Fruit fly (Drosophila melanogaster) whole organism, embryonic: ENCODE results near the gene CG4629.

Source experiments
- Ada2b ChIP-seq: fragments of 200-800 bp; sonication (Bioruptor generic); IDR thresholded peaks from 2 replicates; pipeline ENCODE4 v1.3.6; 2022; ENCODE audit warnings: missing biosample characterization, missing genetic modification characterization
- Aef1 ChIP-seq: fragments of 200-800 bp; sonication (Bioruptor generic); IDR thresholded peaks from 3 replicates; pipeline ENCODE4 v1.3.6; 2022; ENCODE audit warnings: missing biosample characterization, missing genetic modification characterization
- CG1024 ChIP-seq: fragments of 200-800 bp; sonication (Bioruptor generic); IDR thresholded peaks from 2 replicates; pipeline ENCODE4 v1.3.6; 2022; ENCODE audit warnings: missing biosample characterization, missing genetic modification characterization
- CG10959 ChIP-seq: fragments of 200-800 bp; sonication (Bioruptor generic); IDR thresholded peaks from 2 replicates; pipeline ENCODE4 v1.3.6; 2022; ENCODE audit warnings: missing biosample characterization, missing genetic modification characterization
- CG11695 ChIP-seq: fragments of 200-800 bp; sonication (Bioruptor generic); IDR thresholded peaks from 3 replicates; pipeline ENCODE4 v1.3.6; 2022; ENCODE audit warnings: missing biosample characterization, missing genetic modification characterization
- CG12236 ChIP-seq: fragments of 200-800 bp; sonication (Bioruptor generic); optimal IDR thresholded peaks from 2 replicates; lab custom pipeline; 2016; ENCODE audit warnings: missing biosample characterization, missing genetic modification characterization
- CG12942 ChIP-seq: fragments of 200-800 bp; sonication (Bioruptor generic); optimal IDR thresholded peaks from 3 replicates; lab custom pipeline; 2016; ENCODE audit warnings: missing biosample characterization, missing genetic modification characterization
- CG15514 ChIP-seq: fragments of 200-800 bp; sonication (Bioruptor generic); optimal IDR thresholded peaks from 3 replicates; lab custom pipeline; 2017; ENCODE audit warnings: missing biosample characterization, missing genetic modification characterization, mild to moderate bottlenecking, moderate library complexity, missing genetic modification reagents
- CG16813 ChIP-seq: fragments of 200-800 bp; sonication (Bioruptor generic); IDR thresholded peaks from 3 replicates; pipeline ENCODE4 v1.3.6; 2022; ENCODE audit warnings: missing biosample characterization, missing genetic modification characterization; ENCODE audit not compliant: partially characterized antibody
- CG16863 ChIP-seq: fragments of 200-800 bp; sonication (Bioruptor generic); optimal IDR thresholded peaks from 3 replicates; lab custom pipeline; 2016; ENCODE audit warnings: missing biosample characterization, missing genetic modification characterization
- CG17186 ChIP-seq: fragments of 200-800 bp; sonication (Bioruptor generic); optimal IDR thresholded peaks from 3 replicates; lab custom pipeline; 2017; ENCODE audit warnings: missing biosample characterization, missing genetic modification reagents, missing genetic modification characterization
- CG17612 ChIP-seq: fragments of 200-800 bp; sonication (Bioruptor generic); IDR thresholded peaks from 2 replicates; pipeline ENCODE4 v1.3.6; 2022; ENCODE audit warnings: missing biosample characterization, missing genetic modification characterization
- CG18011 ChIP-seq: fragments of 200-800 bp; sonication (Bioruptor generic); optimal IDR thresholded peaks from 2 replicates; lab custom pipeline; 2017; ENCODE audit warnings: missing biosample characterization, missing genetic modification characterization, mild to moderate bottlenecking, moderate library complexity, missing genotype
- CG18599 ChIP-seq: fragments of 200-800 bp; sonication (Bioruptor generic); optimal IDR thresholded peaks from 3 replicates; lab custom pipeline; 2017; ENCODE audit warnings: missing biosample characterization, missing genetic modification characterization, mild to moderate bottlenecking, moderate library complexity, missing genetic modification reagents
- CG3065 ChIP-seq: fragments of 200-800 bp; sonication (Bioruptor generic); optimal IDR thresholded peaks from 2 replicates; lab custom pipeline; 2016; ENCODE audit warnings: missing biosample characterization, missing genetic modification characterization
- CG32532 ChIP-seq: fragments of 200-800 bp; sonication (Bioruptor generic); IDR thresholded peaks from 2 replicates; pipeline ENCODE4 v1.3.6; 2022; ENCODE audit warnings: missing biosample characterization, missing genetic modification characterization
- CG3281 ChIP-seq: fragments of 200-800 bp; sonication (Bioruptor generic); optimal IDR thresholded peaks from 3 replicates; lab custom pipeline; 2017; ENCODE audit warnings: missing biosample characterization, mild to moderate bottlenecking, missing genetic modification characterization
- CG34422 ChIP-seq: fragments of 200-800 bp; sonication (Bioruptor generic); IDR thresholded peaks from 3 replicates; pipeline ENCODE4 v1.3.6; 2022; ENCODE audit warnings: missing biosample characterization, missing genetic modification characterization
- CG42726 ChIP-seq: fragments of 200-800 bp; sonication (Bioruptor generic); IDR thresholded peaks from 2 replicates; pipeline ENCODE4 v1.3.6; 2022; ENCODE audit warnings: missing biosample characterization, missing genetic modification characterization; ENCODE audit not compliant: partially characterized antibody
- CG7963 ChIP-seq: fragments of 200-800 bp; sonication (Bioruptor generic); IDR thresholded peaks from 3 replicates; pipeline ENCODE4 v1.3.6; 2022; ENCODE audit warnings: missing biosample characterization, missing genetic modification characterization; ENCODE audit not compliant: partially characterized antibody
- Drgx ChIP-seq: fragments of 200-800 bp; sonication (Bioruptor generic); IDR thresholded peaks from 2 replicates; pipeline ENCODE4 v1.3.6; 2022; ENCODE audit warnings: missing biosample characterization, missing genetic modification characterization
- HLH4C ChIP-seq: fragments of 200-800 bp; sonication (Bioruptor generic); IDR thresholded peaks from 3 replicates; pipeline ENCODE4 v1.3.6; 2022; ENCODE audit warnings: missing biosample characterization, missing genetic modification characterization; ENCODE audit not compliant: partially characterized antibody
- Hmx ChIP-seq: fragments of 200-800 bp; sonication (Bioruptor generic); optimal IDR thresholded peaks from 2 replicates; lab custom pipeline; 2016; ENCODE audit warnings: missing biosample characterization, missing genetic modification characterization
- Hr39 ChIP-seq: fragments of >200 bp; optimal IDR thresholded peaks from 2 replicates; lab custom pipeline; 2017
- Hsf ChIP-seq: fragments of 200-800 bp; sonication (Bioruptor generic); optimal IDR thresholded peaks from 3 replicates; lab custom pipeline; 2016; ENCODE audit warnings: missing biosample characterization, missing genetic modification characterization
- Nf-YB ChIP-seq: fragments of 200-800 bp; sonication (Bioruptor generic); optimal IDR thresholded peaks from 3 replicates; lab custom pipeline; 2019; ENCODE audit warnings: missing biosample characterization, mild to moderate bottlenecking, missing genetic modification characterization, moderate library complexity
- NfI ChIP-seq: fragments of 200-800 bp; sonication (Bioruptor generic); optimal IDR thresholded peaks from 3 replicates; lab custom pipeline; 2018; ENCODE audit warnings: missing biosample characterization, mild to moderate bottlenecking, missing genetic modification characterization, moderate library complexity
- Opbp ChIP-seq: fragments of 200-800 bp; sonication (Bioruptor generic); IDR thresholded peaks from 3 replicates; pipeline ENCODE4 v1.3.6; 2022; ENCODE audit warnings: missing biosample characterization, missing genetic modification characterization; ENCODE audit not compliant: partially characterized antibody
- Pdp1 ChIP-seq, 2 experiments: fragments of 200-800 bp; sonication (Bioruptor generic); optimal IDR thresholded peaks; 3 replicates each; lab custom pipeline; 2016; ENCODE audit warnings: missing biosample characterization in 2 of 2, missing genetic modification characterization in 2 of 2, mild to moderate bottlenecking in 1 of 2, moderate library complexity in 1 of 2
- Trl ChIP-seq, 3 experiments: fragments of >200 bp in 2 of 3; fragments of 200-800 bp in 1 of 3; sonication (Bioruptor generic) in 1 of 3; optimal IDR thresholded peaks; 2 replicates in 1 of 3; 3 replicates in 2 of 3; lab custom pipeline; 2016 to 2017; ENCODE audit warnings: missing biosample characterization in 1 of 3, missing genetic modification characterization in 1 of 3
- ap ChIP-seq: fragments of 200-800 bp; sonication (Bioruptor generic); IDR thresholded peaks from 2 replicates; pipeline ENCODE4 v1.3.6; 2022; ENCODE audit warnings: missing biosample characterization, missing genetic modification characterization
- ato ChIP-seq: fragments of 200-800 bp; sonication (Bioruptor generic); IDR thresholded peaks from 2 replicates; pipeline ENCODE4 v1.3.6; 2022; ENCODE audit warnings: missing biosample characterization, missing genetic modification characterization; ENCODE audit not compliant: partially characterized antibody
- bbx ChIP-seq: fragments of 200-800 bp; sonication (Bioruptor generic); IDR thresholded peaks from 2 replicates; pipeline ENCODE4 v1.3.6; 2022; ENCODE audit warnings: missing biosample characterization, missing genetic modification characterization; ENCODE audit not compliant: partially characterized antibody
- chinmo ChIP-seq: fragments of 200-800 bp; sonication (Bioruptor generic); IDR thresholded peaks from 4 replicates; pipeline ENCODE4 v1.3.6; 2022; ENCODE audit warnings: missing biosample characterization, missing genetic modification characterization; ENCODE audit not compliant: partially characterized antibody
- dmrt11E ChIP-seq: fragments of 200-800 bp; sonication (Bioruptor generic); optimal IDR thresholded peaks from 3 replicates; lab custom pipeline; 2018; ENCODE audit warnings: missing biosample characterization, mild to moderate bottlenecking, missing genetic modification characterization, moderate library complexity
- ken ChIP-seq: fragments of 200-800 bp; sonication (Bioruptor generic); IDR thresholded peaks from 3 replicates; pipeline ENCODE4 v1.3.6; 2022; ENCODE audit warnings: missing biosample characterization, missing genetic modification characterization
- knrl ChIP-seq: fragments of 200-800 bp; sonication (Bioruptor generic); IDR thresholded peaks from 3 replicates; pipeline ENCODE4 v1.3.6; 2022; ENCODE audit warnings: missing biosample characterization, missing genetic modification characterization; ENCODE audit not compliant: partially characterized antibody
- nerfin-2 ChIP-seq: fragments of 200-800 bp; sonication (Bioruptor generic); IDR thresholded peaks from 2 replicates; pipeline ENCODE4 v1.3.6; 2022; ENCODE audit warnings: missing biosample characterization, missing genetic modification characterization; ENCODE audit not compliant: partially characterized antibody
- p53 ChIP-seq: fragments of 200-800 bp; sonication (Bioruptor generic); optimal IDR thresholded peaks from 2 replicates; lab custom pipeline; 2016; ENCODE audit warnings: missing biosample characterization, missing genetic modification characterization
- pfk ChIP-seq: fragments of 200-800 bp; sonication (Bioruptor generic); optimal IDR thresholded peaks from 2 replicates; lab custom pipeline; 2018; ENCODE audit warnings: missing biosample characterization, mild to moderate bottlenecking, missing genetic modification characterization, moderate library complexity
- phol ChIP-seq: fragments of 200-800 bp; sonication (Bioruptor generic); optimal IDR thresholded peaks from 3 replicates; lab custom pipeline; 2018; ENCODE audit warnings: missing biosample characterization, mild to moderate bottlenecking, missing genetic modification characterization, moderate library complexity
- rib ChIP-seq: fragments of 200-800 bp; sonication (Bioruptor generic); IDR thresholded peaks from 2 replicates; pipeline ENCODE4 v1.3.6; 2022; ENCODE audit warnings: missing biosample characterization, missing genetic modification characterization
- slou ChIP-seq: fragments of 200-800 bp; sonication (Bioruptor generic); optimal IDR thresholded peaks from 3 replicates; lab custom pipeline; 2016; ENCODE audit warnings: missing biosample characterization, missing genetic modification characterization
- stwl ChIP-seq: fragments of 200-800 bp; sonication (Bioruptor generic); optimal IDR thresholded peaks from 3 replicates; lab custom pipeline; 2018; ENCODE audit warnings: missing biosample characterization, mild to moderate bottlenecking, missing genetic modification characterization, moderate library complexity
- tup ChIP-seq: fragments of 200-800 bp; sonication (Bioruptor generic); optimal IDR thresholded peaks from 2 replicates; lab custom pipeline; 2016; ENCODE audit warnings: missing biosample characterization, mild to moderate bottlenecking, missing genetic modification characterization, moderate library complexity
- vnd ChIP-seq: fragments of 200-800 bp; sonication (Bioruptor generic); IDR thresholded peaks from 3 replicates; pipeline ENCODE4 v1.3.6; 2022; ENCODE audit warnings: missing biosample characterization, missing genetic modification characterization; ENCODE audit not compliant: partially characterized antibody
- wek ChIP-seq: fragments of 200-800 bp; sonication (Bioruptor generic); optimal IDR thresholded peaks from 3 replicates; lab custom pipeline; 2018; ENCODE audit warnings: missing biosample characterization, mild to moderate bottlenecking, missing genetic modification characterization, moderate library complexity
- zfh1 ChIP-seq: fragments of 200-800 bp; sonication (Bioruptor generic); IDR thresholded peaks from 3 replicates; pipeline ENCODE4 v1.3.6; 2022; ENCODE audit warnings: missing biosample characterization, missing genetic modification characterization

The CG4629 gene

DNA sequence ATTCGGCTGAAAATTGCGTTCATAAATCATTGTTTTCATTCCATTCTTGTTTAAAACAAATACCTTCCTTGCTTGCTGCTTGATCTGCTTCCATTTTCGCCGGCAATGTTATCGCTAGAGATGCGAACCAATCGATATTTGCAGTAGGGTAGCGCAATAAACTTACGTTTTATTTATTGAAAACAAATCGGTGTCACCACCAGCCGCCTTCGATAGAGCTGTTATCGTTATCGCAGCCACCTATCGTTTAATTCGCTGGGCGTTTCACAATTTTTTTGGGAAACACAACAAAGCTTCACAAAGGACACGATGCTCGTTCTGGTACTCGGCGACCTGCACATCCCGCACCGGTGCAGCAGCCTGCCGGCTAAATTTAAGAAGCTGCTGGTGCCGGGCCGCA is 48.2 kb upstream of the CG4629 start, which contains the start of the genes Tfb4 and Vps29 (continued):
- TF ChIP-seq CG7963 (peak; percentile 96), dmrt11E (tag; lab: Kevin White, UChicago) (peak; percentile 11), p53 (GFP tag; lab: Kevin White, UChicago) (peak; percentile 7), CG16813 (GFP tag; lab: Robert Waterston, UW) (peak; percentile 90), bbx (GFP tag; lab: Robert Waterston, UW) (peak; percentile 97), tup (GFP tag; lab: Kevin White, UChicago) (peak; percentile 49), CG10959 (GFP tag; lab: Robert Waterston, UW) (no peak), zfh1 (GFP tag; lab: Robert Waterston, UW) (peak; percentile 65; the same call in 2 of the 3 replicates), chinmo (GFP tag; lab: Robert Waterston, UW) (peak; percentile 96), ap (GFP tag; lab: Robert Waterston, UW) (no peak), nerfin-2 (GFP tag; lab: Robert Waterston, UW) (peak; percentile 98), CG3281 (GFP tag; lab: Kevin White, UChicago) (no peak), CG17612 (GFP tag; lab: Robert Waterston, UW) (no peak), CG16863 (GFP tag; lab: Kevin White, UChicago) (peak; percentile 12), CG12236 (no peak), CG17186 (GFP tag; lab: Kevin White, UChicago) (no peak), NfI (GFP tag; lab: Kevin White, UChicago) (peak; percentile 51), ken (GFP tag; lab: Robert Waterston, UW) (peak; percentile 61; the same call in 2 of the 3 replicates), CG1024 (0 out of 2 replicates have a peak, but pooled peaks have one; percentile 32), Pdp1 (GFP tag; optimal IDR thresholded peaks at IDR 0.05; lab: Kevin White, UChicago) (peak; percentile 53 to 58), Hmx (GFP tag; lab: Kevin White, UChicago) (no peak), rib (GFP tag; lab: Robert Waterston, UW) (peak; percentile 62; the same call in 1 of the 2 replicates), Nf-YB (GFP tag; lab: Kevin White, UChicago) (no peak), vnd (peak; percentile 93), CG18011 (GFP tag; lab: Kevin White, UChicago) (peak; percentile 37), Drgx (GFP tag; lab: Robert Waterston, UW) (0 out of 2 replicates have a peak, but pooled peaks have one; percentile 34), CG11695 (GFP tag; lab: Robert Waterston, UW) (0 out of 3 replicates have a peak, but pooled peaks have one; percentile 12), CG18599 (GFP tag; lab: Kevin White, UChicago) (peak; percentile 32), slou (GFP tag; lab: Kevin White, UChicago) (no peak), phol (tag; lab: Kevin White, UChicago) (peak; percentile 48), knrl (GFP tag; lab: Robert Waterston, UW) (peak; percentile 71; the same call in 2 of the 3 replicates), wek (GFP tag; lab: Kevin White, UChicago) (peak; percentile 85), Ada2b (peak; percentile 47; the same call in 1 of the 2 replicates), CG32532 (GFP tag; lab: Robert Waterston, UW) (peak; percentile 58), Hr39 (lab: Kevin White, UChicago) (no peak), CG12942 (peak; percentile 12), Aef1 (GFP tag; lab: Robert Waterston, UW) (peak; percentile 24; the same call in 1 of the 3 replicates), Trl (optimal IDR thresholded peaks at IDR 0.05; lab: Kevin White, UChicago) (no peak), Trl (GFP tag; optimal IDR thresholded peaks at IDR 0.05; lab: Kevin White, UChicago) (peak; percentile 58), pfk (GFP tag; lab: Kevin White, UChicago) (no peak), Hsf (GFP tag; lab: Kevin White, UChicago) (peak; percentile 54), HLH4C (GFP tag; lab: Robert Waterston, UW) (peak; percentile 98), CG3065 (peak; percentile 18), stwl (tag; lab: Kevin White, UChicago) (peak; percentile 91), Opbp (peak; percentile 94), ato (GFP tag; lab: Robert Waterston, UW) (peak; percentile 96), CG15514 (GFP tag; lab: Kevin White, UChicago) (peak; percentile 58), CG34422 (GFP tag; lab: Robert Waterston, UW) (peak; percentile 68; the same call in 1 of the 3 replicates), CG42726 (peak; percentile 19; the same call in 1 of the 2 replicates)
